Worm (Caenorhabditis elegans): ENCODE results near the gene sdz-32.

ce11 chrII:3443154-3443553 is 30.7 kb upstream of the sdz-32 start, which contains the start of gene C16C8.22:
- TF ChIP-seq K11D2.4 (GFP tag; IDR thresholded peaks at IDR 0.05), result no peak
- no peak for TF ChIP-seq nhr-120 (GFP tag; IDR thresholded peaks at IDR 0.05)
- TF ChIP-seq pha-4 (tag; optimal IDR thresholded peaks at IDR 0.05), result no peak
